Fruit fly (Drosophila melanogaster) whole organism, adult: ENCODE results near the gene CG1316.

Source experiments
- CG11617 ChIP-seq: fragments of 200-800 bp; sonication (Bioruptor generic); optimal IDR thresholded peaks from 2 replicates; lab custom pipeline; 2017; ENCODE audit warnings: mild to moderate bottlenecking, missing biosample characterization, missing genetic modification reagents, missing genetic modification characterization
- CG12768 ChIP-seq: fragments of 200-800 bp; sonication (Bioruptor generic); optimal IDR thresholded peaks from 2 replicates; lab custom pipeline; 2017; ENCODE audit warnings: missing biosample characterization, missing genetic modification characterization, mild to moderate bottlenecking, moderate library complexity, missing genetic modification reagents
- CG14711 ChIP-seq: fragments of 200-800 bp; sonication (Bioruptor generic); optimal IDR thresholded peaks from 2 replicates; lab custom pipeline; 2018; ENCODE audit warnings: missing biosample characterization, mild to moderate bottlenecking, missing genetic modification characterization, moderate library complexity
- CG1620 ChIP-seq: fragments of 200-800 bp; sonication (Bioruptor generic); optimal IDR thresholded peaks from 2 replicates; lab custom pipeline; 2016; ENCODE audit warnings: missing biosample characterization, missing genetic modification characterization
- CG33017 ChIP-seq: fragments of 200-800 bp; sonication (Bioruptor generic); optimal IDR thresholded peaks from 2 replicates; lab custom pipeline; 2018; ENCODE audit warnings: missing biosample characterization, mild to moderate bottlenecking, missing genetic modification characterization, moderate library complexity
- CG5204 ChIP-seq: fragments of 200-800 bp; sonication (Bioruptor generic); optimal IDR thresholded peaks from 2 replicates; lab custom pipeline; 2016; ENCODE audit warnings: missing biosample characterization, missing genetic modification characterization
- CG7045 ChIP-seq: fragments of 200-800 bp; sonication (Bioruptor generic); optimal IDR thresholded peaks from 2 replicates; lab custom pipeline; 2017; ENCODE audit warnings: missing biosample characterization, mild to moderate bottlenecking, missing genetic modification characterization
- CG7101 ChIP-seq: fragments of 200-800 bp; sonication (Bioruptor generic); optimal IDR thresholded peaks from 2 replicates; lab custom pipeline; 2018; ENCODE audit warnings: missing biosample characterization, mild to moderate bottlenecking, missing genetic modification characterization, moderate library complexity
- Clk ChIP-seq: fragments of 200-800 bp; sonication (Bioruptor generic); optimal IDR thresholded peaks from 2 replicates; lab custom pipeline; 2017; ENCODE audit warnings: missing biosample characterization, missing genetic modification characterization
- Crg-1 ChIP-seq: fragments of 200-800 bp; sonication (Bioruptor generic); optimal IDR thresholded peaks from 2 replicates; lab custom pipeline; 2016; ENCODE audit warnings: missing biosample characterization, missing genetic modification characterization
- Hr96 ChIP-seq: fragments of 200-800 bp; sonication (Bioruptor generic); optimal IDR thresholded peaks from 2 replicates; lab custom pipeline; 2016; ENCODE audit warnings: missing biosample characterization, missing genetic modification characterization
- Mnt ChIP-seq: fragments of 200-800 bp; sonication (Bioruptor generic); optimal IDR thresholded peaks from 2 replicates; lab custom pipeline; 2016; ENCODE audit warnings: missing biosample characterization, mild to moderate bottlenecking, missing genetic modification characterization
- bab1 ChIP-seq: fragments of 200-800 bp; sonication (Bioruptor generic); optimal IDR thresholded peaks from 3 replicates; lab custom pipeline; 2019; ENCODE audit warnings: missing biosample characterization, mild to moderate bottlenecking, missing genetic modification characterization, moderate library complexity
- cic ChIP-seq: fragments of 200-800 bp; sonication (Bioruptor generic); optimal IDR thresholded peaks from 2 replicates; lab custom pipeline; 2017; ENCODE audit warnings: missing biosample characterization, mild to moderate bottlenecking, missing genetic modification characterization, moderate library complexity
- cnc ChIP-seq, 2 experiments: fragments of >200 bp; optimal IDR thresholded peaks; 2 replicates each; lab custom pipeline; 2017
- kay ChIP-seq: fragments of 200-800 bp; sonication (Bioruptor generic); peaks from one replicate; lab custom pipeline; 2016; ENCODE audit warnings: missing biosample characterization, missing genetic modification characterization, borderline replicate concordance
- ovo ChIP-seq: fragments of 200-800 bp; sonication (Bioruptor generic); optimal IDR thresholded peaks from 2 replicates; lab custom pipeline; 2016; ENCODE audit warnings: missing biosample characterization, missing genetic modification characterization
- pad ChIP-seq: fragments of 200-800 bp; sonication (Bioruptor generic); optimal IDR thresholded peaks from 3 replicates; lab custom pipeline; 2017; ENCODE audit warnings: missing biosample characterization, missing genetic modification characterization, mild to moderate bottlenecking, moderate library complexity, missing genetic modification reagents
- tj ChIP-seq: fragments of 200-800 bp; sonication (Bioruptor generic); optimal IDR thresholded peaks from 3 replicates; lab custom pipeline; 2017; ENCODE audit warnings: missing biosample characterization, mild to moderate bottlenecking, missing genetic modification characterization, moderate library complexity
- toe ChIP-seq: fragments of 200-800 bp; sonication (Bioruptor generic); optimal IDR thresholded peaks from 2 replicates; lab custom pipeline; 2016; ENCODE audit warnings: missing biosample characterization, missing genetic modification characterization

Gene CG1316

dm6 chr3L:4302088-4302487 is 18.4 kb downstream of the CG1316 start:
- TF ChIP-seq Mnt (GFP tag; lab: Kevin White, UChicago) (no peak), pad (GFP tag; lab: Kevin White, UChicago) (no peak), cnc (optimal IDR thresholded peaks at IDR 0.05; lab: Kevin White, UChicago) (no peak), kay (GFP tag; lab: Kevin White, UChicago) (no peak), CG33017 (tag; lab: Kevin White, UChicago) (no peak), tj (no peak)

dm6 chr3L:4304244-4304959 is 20.8 kb downstream of the CG1316 start:
- TF ChIP-seq ovo (GFP tag; lab: Kevin White, UChicago) (no peak), Hr96 (GFP tag; lab: Kevin White, UChicago) (no peak), CG1620 (GFP tag; lab: Kevin White, UChicago) (no peak), toe (no peak), Mnt (GFP tag; lab: Kevin White, UChicago) (no peak), cic (GFP tag; lab: Kevin White, UChicago) (no peak), tj (no peak), kay (GFP tag; lab: Kevin White, UChicago) (no peak), Clk (GFP tag; lab: Kevin White, UChicago) (no peak), CG7045 (no peak), CG33017 (tag; lab: Kevin White, UChicago) (no peak), CG12768 (GFP tag; lab: Kevin White, UChicago) (no peak), pad (GFP tag; lab: Kevin White, UChicago) (no peak)

dm6 chr3L:4307691-4308383 is 24.2 kb downstream of the CG1316 start, which contains the start of gene dyl:
dyl (minus strand) TSS chr3L:4307718.
- TF ChIP-seq Mnt (GFP tag; lab: Kevin White, UChicago) = no peak
- TF ChIP-seq CG7101 = no peak
- TF ChIP-seq kay (GFP tag; lab: Kevin White, UChicago) = no peak
- TF ChIP-seq toe = no peak
- no peak for TF ChIP-seq cnc (optimal IDR thresholded peaks at IDR 0.05; lab: Kevin White, UChicago)
- no peak for TF ChIP-seq ovo (GFP tag; lab: Kevin White, UChicago)
- no peak for TF ChIP-seq Crg-1
- TF ChIP-seq CG33017 (tag; lab: Kevin White, UChicago) = no peak
- TF ChIP-seq CG11617 (GFP tag; lab: Kevin White, UChicago) = no peak
- no peak for TF ChIP-seq Hr96 (GFP tag; lab: Kevin White, UChicago)
- no peak for TF ChIP-seq CG7045
- no peak for TF ChIP-seq tj

- TF ChIP-seq cnc (optimal IDR thresholded peaks at IDR 0.05; lab: Kevin White, UChicago) = no peak
- no peak for TF ChIP-seq CG12768 (GFP tag; lab: Kevin White, UChicago)
- TF ChIP-seq pad (GFP tag; lab: Kevin White, UChicago) = no peak
- TF ChIP-seq CG7101 = no peak
- no peak for TF ChIP-seq bab1 (GFP tag; lab: Kevin White, UChicago)
- no peak for TF ChIP-seq CG11617 (GFP tag; lab: Kevin White, UChicago)
- no peak for TF ChIP-seq tj
- TF ChIP-seq Crg-1 = no peak
- no peak for TF ChIP-seq Clk (GFP tag; lab: Kevin White, UChicago)
These were observed 27.0 kb downstream of the CG1316 start for dm6 chr3L:4310604-4311003.

dm6 chr3L:4313299-4313698 is 29.6 kb downstream of the CG1316 start, which contains the start of gene Claspin:
Claspin (plus strand) TSS chr3L:4313483.
- TF ChIP-seq kay (GFP tag; lab: Kevin White, UChicago) (peak; percentile 84), CG7101 (peak; percentile 46), Crg-1 (peak; percentile 73), CG11617 (GFP tag; lab: Kevin White, UChicago) (no peak), CG33017 (tag; lab: Kevin White, UChicago) (no peak), CG5204 (GFP tag; lab: Kevin White, UChicago) (peak; percentile 5), cic (GFP tag; lab: Kevin White, UChicago) (no peak), Mnt (GFP tag; lab: Kevin White, UChicago) (peak; percentile 20), cnc (optimal IDR thresholded peaks at IDR 0.05; lab: Kevin White, UChicago) (no peak), pad (GFP tag; lab: Kevin White, UChicago) (peak; percentile 41), CG14711 (no peak), toe (peak; percentile 37), CG1620 (GFP tag; lab: Kevin White, UChicago) (peak; percentile 70), tj (peak; percentile 67), ovo (GFP tag; lab: Kevin White, UChicago) (peak; percentile 62), Hr96 (GFP tag; lab: Kevin White, UChicago) (peak; percentile 37), CG12768 (GFP tag; lab: Kevin White, UChicago) (no peak), CG7045 (no peak), bab1 (GFP tag; lab: Kevin White, UChicago) (peak; percentile 84)
